Fruit fly (Drosophila melanogaster) whole organism, embryonic: ENCODE measurements around the gene CG11726.

Experiments
- CG11560 ChIP-seq: fragments of 200-800 bp; sonication (Bioruptor generic); IDR thresholded peaks from 3 replicates; pipeline ENCODE4 v1.3.6; 2022; ENCODE audit warnings: missing biosample characterization, missing genetic modification characterization
- CG12942 ChIP-seq: fragments of 200-800 bp; sonication (Bioruptor generic); optimal IDR thresholded peaks from 3 replicates; lab custom pipeline; 2016; ENCODE audit warnings: missing biosample characterization, missing genetic modification characterization
- CG13775 ChIP-seq: fragments of 200-800 bp; sonication (Bioruptor generic); optimal IDR thresholded peaks from 3 replicates; lab custom pipeline; 2017; ENCODE audit warnings: missing biosample characterization, mild to moderate bottlenecking, missing genetic modification characterization
- CG14050 ChIP-seq: fragments of 200-800 bp; sonication (Bioruptor generic); IDR thresholded peaks from 3 replicates; pipeline ENCODE4 v1.3.6; 2022; ENCODE audit warnings: missing biosample characterization, missing genetic modification characterization
- CG14710 ChIP-seq: fragments of 200-800 bp; sonication (Bioruptor generic); optimal IDR thresholded peaks from 3 replicates; lab custom pipeline; 2019; ENCODE audit warnings: missing biosample characterization, mild to moderate bottlenecking, missing genetic modification characterization, moderate library complexity
- CG15696 ChIP-seq: fragments of 200-800 bp; sonication (Bioruptor generic); optimal IDR thresholded peaks from 2 replicates; lab custom pipeline; 2019; ENCODE audit warnings: missing biosample characterization, mild to moderate bottlenecking, missing genetic modification characterization, moderate library complexity
- CG1603 ChIP-seq: fragments of 200-800 bp; sonication (Bioruptor generic); optimal IDR thresholded peaks from 2 replicates; lab custom pipeline; 2019; ENCODE audit warnings: missing biosample characterization, mild to moderate bottlenecking, missing genetic modification characterization, moderate library complexity
- CG16779 ChIP-seq: fragments of 200-800 bp; sonication (Bioruptor generic); IDR thresholded peaks from 2 replicates; pipeline ENCODE4 v1.3.6; 2022; ENCODE audit warnings: missing biosample characterization, missing genetic modification characterization
- CG17361 ChIP-seq: fragments of 200-800 bp; sonication (Bioruptor generic); IDR thresholded peaks from 3 replicates; pipeline ENCODE4 v1.3.6; 2022; ENCODE audit warnings: missing biosample characterization, missing genetic modification characterization
- CG2120 ChIP-seq: fragments of 200-800 bp; sonication (Bioruptor generic); optimal IDR thresholded peaks from 3 replicates; lab custom pipeline; 2016; ENCODE audit warnings: missing biosample characterization, missing genetic modification characterization
- CG34224 ChIP-seq: fragments of 200-800 bp; sonication (Bioruptor generic); IDR thresholded peaks from 3 replicates; pipeline ENCODE4 v1.3.6; 2022; ENCODE audit warnings: missing biosample characterization, missing genetic modification characterization; ENCODE audit not compliant: partially characterized antibody
- CG43689 ChIP-seq: fragments of 200-800 bp; sonication (Bioruptor generic); IDR thresholded peaks from 2 replicates; pipeline ENCODE4 v1.3.6; 2022; ENCODE audit warnings: missing biosample characterization, missing genetic modification characterization
- CG4404 ChIP-seq: fragments of 200-800 bp; sonication (Bioruptor generic); IDR thresholded peaks from 2 replicates; pipeline ENCODE4 v1.3.6; 2022; ENCODE audit warnings: missing biosample characterization, missing genetic modification characterization
- CG6254 ChIP-seq: fragments of 200-800 bp; sonication (Bioruptor generic); optimal IDR thresholded peaks from 3 replicates; lab custom pipeline; 2017; ENCODE audit warnings: mild to moderate bottlenecking, missing biosample characterization, missing genetic modification reagents, missing genetic modification characterization
- CG8290 ChIP-seq, 3 experiments: fragments of 200-800 bp; sonication (Bioruptor generic); optimal IDR thresholded peaks; 2 replicates each; lab custom pipeline; 2016 to 2019; ENCODE audit warnings: missing biosample characterization in 3 of 3, missing genetic modification characterization in 3 of 3, mild to moderate bottlenecking in 2 of 3, moderate library complexity in 1 of 3
- Hr51 ChIP-seq, 2 experiments: fragments of 200-800 bp; sonication (Bioruptor generic); optimal IDR thresholded peaks; 2 replicates in 1 of 2; 3 replicates in 1 of 2; lab custom pipeline; 2016 to 2018; ENCODE audit warnings: missing biosample characterization in 2 of 2, missing genetic modification characterization in 2 of 2, mild to moderate bottlenecking in 1 of 2, moderate library complexity in 1 of 2
- NC2α ChIP-seq: fragments of 200-800 bp; sonication (Bioruptor generic); optimal IDR thresholded peaks from 2 replicates; lab custom pipeline; 2016; ENCODE audit warnings: missing biosample characterization, missing genetic modification characterization
- Pdp1 ChIP-seq, 2 experiments: fragments of 200-800 bp; sonication (Bioruptor generic); optimal IDR thresholded peaks; 3 replicates each; lab custom pipeline; 2016; ENCODE audit warnings: missing biosample characterization in 2 of 2, missing genetic modification characterization in 2 of 2, mild to moderate bottlenecking in 1 of 2, moderate library complexity in 1 of 2
- Ravus ChIP-seq: fragments of 200-800 bp; sonication (Bioruptor generic); IDR thresholded peaks from 2 replicates; pipeline ENCODE4 v1.3.6; 2022; ENCODE audit warnings: missing biosample characterization, missing genetic modification characterization
- Usf ChIP-seq: fragments of 200-800 bp; sonication (Bioruptor generic); optimal IDR thresholded peaks from 2 replicates; lab custom pipeline; 2017; ENCODE audit warnings: missing genotype, missing biosample characterization, missing genetic modification characterization
- Vsx1 ChIP-seq: fragments of 200-800 bp; sonication (Bioruptor generic); optimal IDR thresholded peaks from 2 replicates; lab custom pipeline; 2017; ENCODE audit warnings: missing biosample characterization, mild to moderate bottlenecking, missing genetic modification characterization, missing genetic modification reagents
- abd-A ChIP-seq: fragments of 200-800 bp; sonication (Bioruptor generic); optimal IDR thresholded peaks from 3 replicates; lab custom pipeline; 2019; ENCODE audit warnings: missing biosample characterization, mild to moderate bottlenecking, missing genetic modification characterization, moderate library complexity
- ara ChIP-seq: fragments of 200-800 bp; sonication (Bioruptor generic); IDR thresholded peaks from 2 replicates; pipeline ENCODE4 v1.3.6; 2022; ENCODE audit warnings: missing biosample characterization, missing genetic modification characterization
- bbx ChIP-seq: fragments of 200-800 bp; sonication (Bioruptor generic); IDR thresholded peaks from 2 replicates; pipeline ENCODE4 v1.3.6; 2022; ENCODE audit warnings: missing biosample characterization, missing genetic modification characterization; ENCODE audit not compliant: partially characterized antibody
- bigmax ChIP-seq: fragments of 200-800 bp; sonication (Bioruptor generic); optimal IDR thresholded peaks from 2 replicates; lab custom pipeline; 2018; ENCODE audit warnings: missing biosample characterization, mild to moderate bottlenecking, missing genetic modification characterization
- cg ChIP-seq: fragments of 200-800 bp; sonication (Bioruptor generic); optimal IDR thresholded peaks from 3 replicates; lab custom pipeline; 2019; ENCODE audit warnings: missing biosample characterization, mild to moderate bottlenecking, missing genetic modification characterization, moderate library complexity
- chn ChIP-seq: fragments of 200-800 bp; sonication (Bioruptor generic); optimal IDR thresholded peaks from 2 replicates; lab custom pipeline; 2016; ENCODE audit warnings: missing biosample characterization, missing genetic modification characterization
- croc ChIP-seq: fragments of 200-800 bp; sonication (Bioruptor generic); conservative IDR thresholded peaks from 3 replicates; pipeline ENCODE4 v1.3.6; 2022; ENCODE audit warnings: missing biosample characterization, missing genetic modification characterization
- crol ChIP-seq: fragments of 200-800 bp; sonication (Bioruptor generic); IDR thresholded peaks from 2 replicates; pipeline ENCODE4 v1.3.6; 2022; ENCODE audit warnings: missing biosample characterization, missing genetic modification characterization
- esg ChIP-seq: fragments of 200-800 bp; sonication (Bioruptor generic); conservative IDR thresholded peaks from 2 replicates; pipeline ENCODE4 v1.3.6; 2022; ENCODE audit warnings: missing biosample characterization, missing genetic modification characterization
- eve ChIP-seq, 2 experiments: fragments of >200 bp; optimal IDR thresholded peaks; 2 replicates each; lab custom pipeline; 2017; ENCODE audit warnings: missing biosample characterization in 2 of 2, missing genetic modification characterization in 2 of 2
- grau ChIP-seq: fragments of 200-800 bp; optimal IDR thresholded peaks from 3 replicates; lab custom pipeline; 2019; ENCODE audit warnings: missing biosample characterization, mild to moderate bottlenecking, missing genetic modification characterization, moderate library complexity
- grn ChIP-seq: fragments of 200-800 bp; sonication (Bioruptor generic); optimal IDR thresholded peaks from 3 replicates; lab custom pipeline; 2017; ENCODE audit warnings: missing biosample characterization, missing genetic modification characterization
- gsb-n ChIP-seq: fragments of 200-800 bp; sonication (Bioruptor generic); optimal IDR thresholded peaks from 3 replicates; lab custom pipeline; 2018; ENCODE audit warnings: missing biosample characterization, mild to moderate bottlenecking, missing genetic modification characterization
- h ChIP-seq: fragments of >200 bp; optimal IDR thresholded peaks from 2 replicates; lab custom pipeline; 2017
- lov ChIP-seq, 2 experiments: fragments of 200-800 bp in 1 of 2; fragments of >200 bp in 1 of 2; sonication (Bioruptor generic) in 1 of 2; IDR thresholded peaks in 1 of 2; optimal IDR thresholded peaks in 1 of 2; 2 replicates in 1 of 2; 3 replicates in 1 of 2; pipeline versions ENCODE4 v1.3.6 to Lab custom; 2017 to 2022; ENCODE audit warnings: missing biosample characterization in 1 of 2, missing genetic modification characterization in 1 of 2
- odd ChIP-seq: fragments of 200-800 bp; sonication (Bioruptor generic); optimal IDR thresholded peaks from 2 replicates; lab custom pipeline; 2017; ENCODE audit warnings: missing biosample characterization, mild to moderate bottlenecking, missing genetic modification characterization
- phol ChIP-seq: fragments of 200-800 bp; sonication (Bioruptor generic); optimal IDR thresholded peaks from 3 replicates; lab custom pipeline; 2018; ENCODE audit warnings: missing biosample characterization, mild to moderate bottlenecking, missing genetic modification characterization, moderate library complexity
- pzg ChIP-seq: fragments of 200-800 bp; sonication (Bioruptor generic); optimal IDR thresholded peaks from 3 replicates; lab custom pipeline; 2018; ENCODE audit warnings: missing biosample characterization, mild to moderate bottlenecking, missing genetic modification characterization, moderate library complexity
- sens ChIP-seq: fragments of 200-800 bp; sonication (Bioruptor generic); peaks from one replicate; lab custom pipeline; 2016; ENCODE audit warnings: missing biosample characterization, missing genetic modification characterization
- slbo ChIP-seq: fragments of 200-800 bp; sonication (Bioruptor generic); IDR thresholded peaks from 2 replicates; pipeline ENCODE4 v1.3.6; 2022; ENCODE audit warnings: missing biosample characterization, missing genetic modification characterization
- sr ChIP-seq: fragments of 200-800 bp; sonication (Bioruptor generic); IDR thresholded peaks from 3 replicates; pipeline ENCODE4 v1.3.6; 2022; ENCODE audit warnings: missing biosample characterization, missing genetic modification characterization
- trh ChIP-seq: fragments of 200-800 bp; sonication (Bioruptor generic); optimal IDR thresholded peaks from 2 replicates; lab custom pipeline; 2016; ENCODE audit warnings: missing biosample characterization, missing genetic modification characterization
- vnd ChIP-seq: fragments of 200-800 bp; sonication (Bioruptor generic); IDR thresholded peaks from 3 replicates; pipeline ENCODE4 v1.3.6; 2022; ENCODE audit warnings: missing biosample characterization, missing genetic modification characterization; ENCODE audit not compliant: partially characterized antibody
- yki ChIP-seq: fragments of >200 bp; optimal IDR thresholded peaks from 3 replicates; lab custom pipeline; 2018
- z ChIP-seq: fragments of 200-800 bp; sonication (Bioruptor generic); IDR thresholded peaks from 3 replicates; pipeline ENCODE4 v1.3.6; 2022; ENCODE audit warnings: missing biosample characterization, missing genetic modification characterization
- zfh1 ChIP-seq: fragments of 200-800 bp; sonication (Bioruptor generic); IDR thresholded peaks from 3 replicates; pipeline ENCODE4 v1.3.6; 2022; ENCODE audit warnings: missing biosample characterization, missing genetic modification characterization

CG11726 gene

dm6 chr3L:11373080-11373812 is 21.2 kb upstream of the CG11726 start (continued):
- TF ChIP-seq CG43689 (GFP tag; lab: Robert Waterston, UW) (0 out of 2 replicates have a peak, but pooled peaks have one; percentile 10), sr (GFP tag; lab: Robert Waterston, UW) (0 out of 3 replicates have a peak, but pooled peaks have one; percentile 11), NC2α (no peak), vnd (0 out of 3 replicates have a peak, but pooled peaks have one; percentile 29), bbx (0 out of 2 replicates have a peak, but pooled peaks have one; percentile 11), slbo (GFP tag; lab: Robert Waterston, UW) (0 out of 2 replicates have a peak, but pooled peaks have one; percentile 7), abd-A (tag; lab: Kevin White, UChicago) (no peak), CG34224 (GFP tag; lab: Robert Waterston, UW) (no peak), pzg (GFP tag; lab: Kevin White, UChicago) (no peak), CG4404 (GFP tag; lab: Robert Waterston, UW) (no peak), esg (no peak), CG14050 (GFP tag; lab: Robert Waterston, UW) (no peak), CG8290 (GFP tag; optimal IDR thresholded peaks at IDR 0.05; lab: Kevin White, UChicago) (no peak), CG8290 (tag; optimal IDR thresholded peaks at IDR 0.05; lab: Kevin White, UChicago) (no peak), Vsx1 (no peak), phol (tag; lab: Kevin White, UChicago) (no peak), lov (optimal IDR thresholded peaks at IDR 0.05; lab: Kevin White, UChicago) (no peak), lov (GFP tag; IDR thresholded peaks at IDR 0.05; lab: Robert Waterston, UW) (0 out of 3 replicates have a peak, but pooled peaks have one; percentile 75), CG11560 (tag; lab: Robert Waterston, UW) (0 out of 3 replicates have a peak, but pooled peaks have one; percentile 17), Hr51 (GFP tag; optimal IDR thresholded peaks at IDR 0.05; lab: Kevin White, UChicago) (no peak), Pdp1 (GFP tag; optimal IDR thresholded peaks at IDR 0.05; lab: Kevin White, UChicago) (no peak), ara (GFP tag; lab: Robert Waterston, UW) (no peak), eve (GFP tag; optimal IDR thresholded peaks at IDR 0.05; lab: Kevin White, UChicago) (no peak), z (GFP tag; lab: Robert Waterston, UW) (0 out of 3 replicates have a peak, but pooled peaks have one; percentile 32), trh (GFP tag; lab: Kevin White, UChicago) (no peak), gsb-n (tag; lab: Kevin White, UChicago) (no peak), sens (GFP tag; lab: Kevin White, UChicago) (peak; percentile 40), Usf (GFP tag; lab: Kevin White, UChicago) (no peak), zfh1 (0 out of 3 replicates have a peak, but pooled peaks have one; percentile 25), cg (GFP tag; lab: Kevin White, UChicago) (peak; percentile 18), Ravus (GFP tag; lab: Robert Waterston, UW) (no peak), CG1603 (no peak), crol (GFP tag; lab: Robert Waterston, UW) (peak; percentile 84), croc (GFP tag; lab: Robert Waterston, UW) (no peak), CG15696 (no peak), CG13775 (no peak)

dm6 chr3L:11373821-11374581 is 20.5 kb upstream of the CG11726 start:
- peak; percentile 25 for TF ChIP-seq cg (GFP tag; lab: Kevin White, UChicago)
- no peak for TF ChIP-seq CG2120
- no peak for TF ChIP-seq CG12942 (GFP tag; lab: Kevin White, UChicago)
- no peak for TF ChIP-seq chn (GFP tag; lab: Kevin White, UChicago)
- peak; percentile 86 for TF ChIP-seq bigmax (GFP tag; lab: Kevin White, UChicago)
- TF ChIP-seq CG16779 (GFP tag; lab: Robert Waterston, UW): no peak
- peak; percentile 58; the same call in 1 of the 3 replicates for TF ChIP-seq CG17361
- no peak for TF ChIP-seq yki (lab: Kevin White, UChicago)
- TF ChIP-seq CG34224 (GFP tag; lab: Robert Waterston, UW): no peak
- TF ChIP-seq h: no peak
- TF ChIP-seq odd: no peak
- TF ChIP-seq eve (GFP tag; optimal IDR thresholded peaks at IDR 0.05; lab: Kevin White, UChicago): peak in 1 of 2 experiments; percentile 6
- TF ChIP-seq grn: peak; percentile 37
- no peak for TF ChIP-seq grau
- no peak for TF ChIP-seq slbo (GFP tag; lab: Robert Waterston, UW)
- TF ChIP-seq CG6254 (GFP tag; lab: Kevin White, UChicago): peak; percentile 22
- peak; percentile 9 for TF ChIP-seq CG14710
